Worm (Caenorhabditis elegans) whole organism, late embryonic: ENCODE results near the gene T27E7.9.

ENCODE experiments used
- C08G9.2 ChIP-seq: sonication (generic microtip); optimal IDR thresholded peaks from 2 replicates; lab custom pipeline; 2016; ENCODE audit warnings: mild to moderate bottlenecking, missing genetic modification characterization, moderate library complexity, missing compliant biosample characterization
- K02D7.2 ChIP-seq: sonication (generic microtip); optimal IDR thresholded peaks from 2 replicates; lab custom pipeline; 2017; ENCODE audit warnings: mild to moderate bottlenecking, missing genetic modification characterization, missing compliant biosample characterization
- K09A11.1 ChIP-seq: sonication (generic microtip); optimal IDR thresholded peaks from 2 replicates; lab custom pipeline; 2017; ENCODE audit warnings: antibody characterized with exemption, mild to moderate bottlenecking, missing genetic modification characterization, missing compliant biosample characterization; ENCODE audit not compliant: insufficient read depth
- ama-1 ChIP-seq: fragments of 150-350 bp; optimal IDR thresholded peaks from 2 replicates; lab custom pipeline; 2014
- che-1 ChIP-seq: sonication (generic microtip); optimal IDR thresholded peaks from 2 replicates; lab custom pipeline; 2016; ENCODE audit warnings: mild to moderate bottlenecking, missing genetic modification characterization, missing compliant biosample characterization
- dmd-4 ChIP-seq: sonication (generic microtip); optimal IDR thresholded peaks from 2 replicates; lab custom pipeline; 2016; ENCODE audit warnings: borderline replicate concordance, missing genetic modification characterization, missing compliant biosample characterization
- dve-1 ChIP-seq: sonication (generic microtip); optimal IDR thresholded peaks from 2 replicates; lab custom pipeline; 2017; ENCODE audit warnings: antibody characterized with exemption, mild to moderate bottlenecking, missing genetic modification characterization, missing compliant biosample characterization
- elt-2 ChIP-seq: sonication (generic microtip); optimal IDR thresholded peaks from 2 replicates; lab custom pipeline; 2016; ENCODE audit warnings: missing genetic modification reagents, missing genetic modification characterization, missing compliant biosample characterization
- hlh-15 ChIP-seq: sonication (generic microtip); optimal IDR thresholded peaks from 2 replicates; lab custom pipeline; 2016; ENCODE audit warnings: missing genetic modification characterization, missing compliant biosample characterization
- lim-6 ChIP-seq: sonication (generic microtip); optimal IDR thresholded peaks from 2 replicates; lab custom pipeline; 2016; ENCODE audit warnings: missing genetic modification characterization, missing compliant biosample characterization
- lin-11 ChIP-seq: fragments of 200-800 bp; sonication (Bioruptor generic); optimal IDR thresholded peaks from 2 replicates; lab custom pipeline; 2018; ENCODE audit warnings: mild to moderate bottlenecking, missing genetic modification characterization, missing compliant biosample characterization
- pqm-1 ChIP-seq: sonication (generic microtip); optimal IDR thresholded peaks from 2 replicates; lab custom pipeline; 2016; ENCODE audit warnings: missing genetic modification characterization, missing compliant biosample characterization
- sox-4 ChIP-seq: sonication (generic microtip); optimal IDR thresholded peaks from 2 replicates; lab custom pipeline; 2017; ENCODE audit warnings: mild to moderate bottlenecking, missing genetic modification characterization, inconsistent platforms, missing compliant biosample characterization
- unc-3 ChIP-seq, 2 experiments: fragments of 200-800 bp in 1 of 2; sonication (Bioruptor generic) in 1 of 2; sonication (generic microtip) in 1 of 2; conservative IDR thresholded peaks in 1 of 2; optimal IDR thresholded peaks in 1 of 2; 2 replicates each; pipeline versions ENCODE4 v1.3.6 to Lab custom; 2016 to 2022; ENCODE audit warnings: missing compliant biosample characterization in 2 of 2, missing genetic modification characterization in 2 of 2, missing genetic modification reagents in 1 of 2

DNA sequence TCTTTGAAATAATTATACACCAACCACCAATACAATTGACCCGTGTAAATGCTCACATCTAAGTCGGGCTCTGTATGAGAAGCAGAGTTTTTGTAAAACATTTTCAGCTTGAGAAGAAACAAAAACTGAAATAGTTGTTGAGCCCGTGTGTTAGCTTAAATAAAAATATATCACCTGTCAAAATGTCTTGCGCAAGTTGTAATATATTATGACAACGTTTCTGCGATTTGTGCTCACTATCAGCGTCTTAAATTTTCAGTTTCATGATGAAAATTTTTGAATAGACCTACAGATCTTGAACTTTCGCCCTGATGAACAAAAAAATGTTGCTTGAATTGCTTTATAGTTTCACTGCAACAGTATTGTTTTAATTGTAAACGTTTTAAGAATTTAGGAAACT is 14.2 kb downstream of the T27E7.9 start, which contains the start of gene T27E7.4:
- TF ChIP-seq sox-4 (tag; lab: Kevin White, UChicago) (no peak), unc-3 (GFP tag; conservative IDR thresholded peaks at IDR 0.05; lab: Robert Waterston, UW) (no peak), unc-3 (tag; optimal IDR thresholded peaks at IDR 0.05; lab: Kevin White, UChicago) (no peak), elt-2 (tag; lab: Kevin White, UChicago) (no peak), dve-1 (no peak), dmd-4 (no peak), ama-1 (no peak), lin-11 (tag; lab: Kevin White, UChicago) (no peak), hlh-15 (tag; lab: Kevin White, UChicago) (no peak), pqm-1 (no peak), C08G9.2 (tag; lab: Kevin White, UChicago) (no peak), lim-6 (tag; lab: Kevin White, UChicago) (no peak), K09A11.1 (tag; lab: Kevin White, UChicago) (no peak), K02D7.2 (tag; lab: Kevin White, UChicago) (no peak), che-1 (no peak)
